Worm (Caenorhabditis elegans): ENCODE results near the gene F14H12.8.

The F14H12.8 gene

DNA sequence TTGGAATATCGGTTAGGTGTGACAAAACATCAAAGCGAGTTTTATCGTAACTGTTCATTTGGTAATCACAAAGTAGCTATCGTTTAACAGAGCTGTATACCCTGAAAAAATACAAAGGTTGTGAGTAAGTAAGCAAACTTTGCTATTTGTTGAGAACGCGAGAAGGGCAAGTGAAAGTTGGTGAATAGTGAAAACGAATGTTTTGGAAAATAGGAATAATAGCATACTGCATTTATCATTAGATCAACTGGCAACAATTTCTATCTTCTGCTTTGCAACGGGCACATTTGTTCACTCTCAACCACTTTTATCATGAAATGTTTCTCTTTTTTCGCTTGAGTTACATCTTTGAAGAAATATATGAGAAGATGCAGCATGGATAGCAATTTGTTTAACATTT is 36.0 kb downstream of the F14H12.8 start, which contains the start of gene C24A8.5:
TSS of gene C24A8.5 (minus strand) at position 101 of the 400 bp plus-strand sequence.
- no peak for TF ChIP-seq egl-5 (tag; optimal IDR thresholded peaks at IDR 0.05)
- no peak for TF ChIP-seq lin-15B (tag; optimal IDR thresholded peaks at IDR 0.05)
- no peak for TF ChIP-seq nhr-43 (tag; optimal IDR thresholded peaks at IDR 0.05; ENCODE audit: poor library complexity, severe bottlenecking)
- no peak for TF ChIP-seq skn-1 (tag; optimal IDR thresholded peaks at IDR 0.05)
- TF ChIP-seq egl-27 (tag; optimal IDR thresholded peaks at IDR 0.05), result no peak
- TF ChIP-seq ceh-9 (tag; optimal IDR thresholded peaks at IDR 0.05), result no peak
- no peak for TF ChIP-seq R02D3.7 (tag; optimal IDR thresholded peaks at IDR 0.05)
- TF ChIP-seq unc-62 (GFP tag; optimal IDR thresholded peaks at IDR 0.05), result no peak
- no peak for TF ChIP-seq daf-12 (tag; optimal IDR thresholded peaks at IDR 0.05)
- TF ChIP-seq ceh-28 (tag; optimal IDR thresholded peaks at IDR 0.05), result no peak
- TF ChIP-seq pqm-1 (tag; optimal IDR thresholded peaks at IDR 0.05), result no peak
- no peak for TF ChIP-seq nhr-23 (tag; optimal IDR thresholded peaks at IDR 0.05)
- no peak for TF ChIP-seq fkh-10 (GFP tag; optimal IDR thresholded peaks at IDR 0.05)
- no peak for TF ChIP-seq ZK546.5 (tag; optimal IDR thresholded peaks at IDR 0.05)
- no peak for TF ChIP-seq mml-1 (tag; optimal IDR thresholded peaks at IDR 0.05)
- TF ChIP-seq lin-39 (tag; optimal IDR thresholded peaks at IDR 0.05), result no peak
- TF ChIP-seq jun-1 (tag; optimal IDR thresholded peaks at IDR 0.05), result no peak
- TF ChIP-seq lsy-12 (tag; optimal IDR thresholded peaks at IDR 0.05), result no peak
- no peak for TF ChIP-seq nhr-76 (tag; optimal IDR thresholded peaks at IDR 0.05)

DNA sequence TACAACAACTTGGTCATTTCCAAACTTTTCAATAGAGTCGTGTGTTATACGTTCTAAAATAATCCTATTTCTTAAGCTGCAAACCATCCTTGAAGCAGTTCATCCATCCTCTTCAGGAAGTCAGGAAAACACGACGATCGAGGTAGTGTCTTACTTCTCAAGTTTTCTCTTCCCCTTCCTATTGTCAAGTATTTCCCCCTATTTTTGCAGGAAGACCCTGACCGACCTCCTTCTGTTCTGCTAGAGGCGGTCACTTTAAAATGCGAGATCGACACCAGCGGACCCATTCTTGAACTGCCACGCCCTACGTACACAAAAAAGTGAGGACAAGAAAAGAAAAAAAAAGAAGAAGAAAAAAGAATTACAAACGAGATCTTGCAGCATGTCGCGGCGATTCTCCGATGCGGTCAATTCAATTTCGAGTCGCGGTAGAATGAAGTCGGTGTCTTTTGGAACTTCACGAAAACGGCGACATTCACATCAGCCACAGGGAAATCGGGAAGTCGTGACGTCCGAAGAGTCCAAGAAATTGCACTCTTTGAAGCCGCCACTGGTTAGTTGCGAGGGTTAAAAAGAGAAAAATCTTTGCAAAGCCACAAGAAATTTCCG is 41.8 kb downstream of the F14H12.8 start:
- TF ChIP-seq zag-1 (tag; optimal IDR thresholded peaks at IDR 0.05) (no peak), jun-1 (tag; optimal IDR thresholded peaks at IDR 0.05) (no peak), fkh-10 (GFP tag; optimal IDR thresholded peaks at IDR 0.05) (peak; percentile 76)

DNA sequence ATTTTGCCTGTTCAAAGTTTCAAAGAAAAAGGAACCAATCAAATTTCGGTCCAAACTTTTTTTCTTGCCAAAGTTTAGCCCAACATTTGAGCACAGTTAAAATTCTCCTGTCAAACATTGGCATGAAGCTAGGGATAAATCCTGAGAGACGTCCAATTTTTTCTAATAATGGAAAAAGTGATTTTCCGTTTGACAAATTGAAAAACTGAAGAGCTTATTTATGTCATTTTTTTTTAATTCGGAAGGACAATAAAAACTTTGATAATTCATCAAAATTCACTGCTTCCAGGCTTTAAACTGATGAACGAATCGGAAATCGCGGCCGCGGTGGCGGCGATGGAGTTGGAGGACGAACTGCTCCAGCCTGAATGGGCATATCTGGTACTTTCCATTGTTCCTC is 44.2 kb downstream of the F14H12.8 start, which contains the start of gene dop-6:
TSS of gene dop-6 (plus strand) at position 301 of the 400 bp plus-strand sequence.
- TF ChIP-seq nhr-67 (tag; optimal IDR thresholded peaks at IDR 0.05) (no peak), nhr-12 (tag; optimal IDR thresholded peaks at IDR 0.05) (no peak), eor-1 (tag; optimal IDR thresholded peaks at IDR 0.05) (no peak), aly-2 (tag; optimal IDR thresholded peaks at IDR 0.05) (no peak), elt-2 (tag; optimal IDR thresholded peaks at IDR 0.05) (no peak), elt-1 (tag; optimal IDR thresholded peaks at IDR 0.05) (no peak), ztf-4 (tag; optimal IDR thresholded peaks at IDR 0.05) (no peak), ceh-28 (tag; optimal IDR thresholded peaks at IDR 0.05) (no peak), fkh-10 (GFP tag; optimal IDR thresholded peaks at IDR 0.05) (no peak), ama-1 (optimal IDR thresholded peaks at IDR 0.05) (no peak), egl-27 (tag; optimal IDR thresholded peaks at IDR 0.05) (no peak), skn-1 (tag; optimal IDR thresholded peaks at IDR 0.05) (no peak), ZK546.5 (tag; optimal IDR thresholded peaks at IDR 0.05) (no peak), sea-2 (GFP tag; optimal IDR thresholded peaks at IDR 0.05) (no peak)

DNA sequence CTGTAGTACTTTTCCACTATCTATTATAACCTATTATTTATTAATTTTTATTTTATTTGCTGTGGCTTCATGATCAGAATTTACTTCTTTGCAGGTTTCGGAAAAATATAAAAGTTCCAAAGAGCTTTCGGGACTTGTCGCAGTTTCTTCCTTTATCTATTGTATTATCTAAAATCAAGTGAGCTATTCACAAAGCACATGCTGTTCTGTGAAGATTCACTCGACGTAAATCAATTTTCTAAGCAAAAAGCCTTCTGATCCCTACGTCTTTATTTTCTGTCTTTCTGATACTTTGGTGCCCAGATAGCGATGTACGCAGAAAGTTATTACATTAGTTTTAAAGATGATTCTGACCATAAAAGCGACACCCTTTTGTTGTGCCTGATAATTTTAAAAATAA is 47.7 kb downstream of the F14H12.8 start:
- TF ChIP-seq egl-27 (tag; optimal IDR thresholded peaks at IDR 0.05) (no peak), fkh-10 (GFP tag; optimal IDR thresholded peaks at IDR 0.05) (peak; percentile 97), daf-12 (tag; optimal IDR thresholded peaks at IDR 0.05) (no peak)

DNA sequence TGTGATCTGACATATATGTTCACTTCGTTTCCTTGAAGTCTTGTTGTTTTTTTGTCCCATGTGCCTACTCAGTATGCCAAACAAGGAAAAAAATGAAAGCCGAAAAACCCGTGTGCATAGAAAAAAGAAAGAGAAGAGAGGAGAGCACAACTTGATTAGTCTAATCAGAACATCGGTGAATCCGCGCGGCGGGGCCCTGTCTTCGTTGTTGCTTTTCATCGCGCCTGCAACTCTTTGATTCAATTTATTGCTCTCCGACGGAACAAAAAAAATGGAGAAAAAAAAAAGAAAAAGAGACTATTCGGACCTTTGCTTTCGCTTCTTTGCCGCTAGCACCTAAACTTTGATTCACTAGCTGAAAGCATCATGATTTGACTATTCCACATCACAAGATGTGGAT is 49.8 kb downstream of the F14H12.8 start:
- peak; percentile 87 for TF ChIP-seq fkh-10 (GFP tag; optimal IDR thresholded peaks at IDR 0.05)
- TF ChIP-seq nhr-43 (tag; optimal IDR thresholded peaks at IDR 0.05; ENCODE audit: poor library complexity, severe bottlenecking), result no peak
